Worm (Caenorhabditis elegans) whole organism, L2 larva: ENCODE measurements around the gene rom-2.

ENCODE experiments used
- C34F6.9 ChIP-seq: fragments of 150-350 bp; optimal IDR thresholded peaks from 2 replicates; lab custom pipeline; 2014; ENCODE audit warnings: missing biosample characterization, missing genetic modification characterization
- R02D3.7 ChIP-seq: fragments of 150-350 bp; optimal IDR thresholded peaks from 2 replicates; lab custom pipeline; 2014; ENCODE audit warnings: missing biosample characterization, missing genetic modification characterization
- alr-1 ChIP-seq: fragments of 150-350 bp; optimal IDR thresholded peaks from 2 replicates; lab custom pipeline; 2014; ENCODE audit warnings: missing biosample characterization, missing genetic modification characterization
- blmp-1 ChIP-seq: sonication (generic microtip); optimal IDR thresholded peaks from 2 replicates; lab custom pipeline; 2017; ENCODE audit warnings: missing genetic modification characterization, mild to moderate bottlenecking, missing compliant biosample characterization, antibody characterized with exemption, moderate library complexity; ENCODE audit not compliant: insufficient read depth
- ceh-82 ChIP-seq: fragments of 150-350 bp; optimal IDR thresholded peaks from 2 replicates; lab custom pipeline; 2014; ENCODE audit warnings: missing biosample characterization, missing genetic modification characterization
- dmd-4 ChIP-seq: sonication (generic microtip); optimal IDR thresholded peaks from 2 replicates; lab custom pipeline; 2017; ENCODE audit warnings: missing biosample characterization, missing genetic modification characterization
- elt-1 ChIP-seq: fragments of 150-350 bp; optimal IDR thresholded peaks from 2 replicates; lab custom pipeline; 2014; ENCODE audit warnings: missing biosample characterization, missing genetic modification characterization
- lsy-2 ChIP-seq, 2 experiments: fragments of 150-350 bp in 1 of 2; sonication (generic microtip) in 1 of 2; optimal IDR thresholded peaks; 2 replicates each; lab custom pipeline; 2014 to 2017; ENCODE audit warnings: missing biosample characterization in 2 of 2, missing genetic modification characterization in 2 of 2
- mab-5 ChIP-seq: fragments of 150-350 bp; optimal IDR thresholded peaks from 2 replicates; lab custom pipeline; 2014; ENCODE audit warnings: missing biosample characterization, missing genetic modification characterization
- nhr-11 ChIP-seq: fragments of 150-350 bp; optimal IDR thresholded peaks from 2 replicates; lab custom pipeline; 2014; ENCODE audit warnings: missing biosample characterization, missing genetic modification characterization
- nhr-23 ChIP-seq: fragments of 150-350 bp; optimal IDR thresholded peaks from 2 replicates; lab custom pipeline; 2014; ENCODE audit warnings: missing biosample characterization, missing genetic modification reagents, missing genetic modification characterization
- nhr-25 ChIP-seq: fragments of 150-350 bp; sonication (generic microtip); optimal IDR thresholded peaks from 3 replicates; lab custom pipeline; 2014; ENCODE audit warnings: missing biosample characterization, missing genetic modification characterization
- nhr-77 ChIP-seq: fragments of 150-350 bp; optimal IDR thresholded peaks from 2 replicates; lab custom pipeline; 2014; ENCODE audit warnings: missing biosample characterization, missing genetic modification characterization
- skn-1 ChIP-seq: sonication (generic microtip); optimal IDR thresholded peaks from 2 replicates; lab custom pipeline; 2017; ENCODE audit warnings: missing biosample characterization, missing genetic modification characterization
- sma-9 ChIP-seq, 2 experiments: fragments of 150-350 bp in 1 of 2; sonication (generic microtip) in 1 of 2; optimal IDR thresholded peaks; 2 replicates each; lab custom pipeline; 2014 to 2016; ENCODE audit warnings: missing genetic modification characterization in 2 of 2, mild to moderate bottlenecking in 1 of 2, missing biosample characterization in 1 of 2, missing compliant biosample characterization in 1 of 2, missing genetic modification reagents in 1 of 2, moderate library complexity in 1 of 2
- unc-39 ChIP-seq: fragments of 150-350 bp; optimal IDR thresholded peaks from 2 replicates; lab custom pipeline; 2014; ENCODE audit warnings: missing biosample characterization, missing genetic modification characterization
- ztf-1 ChIP-seq: fragments of 200-800 bp; sonication (Bioruptor generic); conservative IDR thresholded peaks from 2 replicates; pipeline ENCODE4 v1.3.6; 2022; ENCODE audit warnings: missing genetic modification characterization, missing compliant biosample characterization
- ztf-4 ChIP-seq: fragments of 150-350 bp; optimal IDR thresholded peaks from 2 replicates; lab custom pipeline; 2014; ENCODE audit warnings: missing biosample characterization, missing genetic modification characterization

The rom-2 gene

ce11 chrIII:9546016-9546659 is 49.3 kb downstream of the rom-2 start, which contains the start of gene unc-16 (continued):
- no peak for TF ChIP-seq blmp-1
- TF ChIP-seq mab-5 (tag; lab: Kevin White, UChicago): peak; percentile 80
- TF ChIP-seq unc-39 (tag; lab: Kevin White, UChicago): no peak
- TF ChIP-seq dmd-4 (tag; lab: Kevin White, UChicago): no peak
- TF ChIP-seq nhr-11 (tag; lab: Kevin White, UChicago): no peak
- TF ChIP-seq nhr-25: peak; percentile 84
- TF ChIP-seq elt-1 (tag; lab: Kevin White, UChicago): no peak
- no peak for TF ChIP-seq R02D3.7 (tag; lab: Kevin White, UChicago)
- no peak for TF ChIP-seq nhr-23 (tag; lab: Kevin White, UChicago)
- TF ChIP-seq ztf-4 (tag; lab: Kevin White, UChicago): peak; percentile 62
- no peak for TF ChIP-seq alr-1 (tag; lab: Kevin White, UChicago)
- no peak for TF ChIP-seq skn-1
- TF ChIP-seq C34F6.9 (tag; lab: Kevin White, UChicago): peak; percentile 98
- peak; percentile 78 for TF ChIP-seq sma-9 (GFP tag; optimal IDR thresholded peaks at IDR 0.05; lab: Kevin White, UChicago)
- TF ChIP-seq sma-9 (tag; optimal IDR thresholded peaks at IDR 0.05; lab: Kevin White, UChicago): no peak

DNA sequence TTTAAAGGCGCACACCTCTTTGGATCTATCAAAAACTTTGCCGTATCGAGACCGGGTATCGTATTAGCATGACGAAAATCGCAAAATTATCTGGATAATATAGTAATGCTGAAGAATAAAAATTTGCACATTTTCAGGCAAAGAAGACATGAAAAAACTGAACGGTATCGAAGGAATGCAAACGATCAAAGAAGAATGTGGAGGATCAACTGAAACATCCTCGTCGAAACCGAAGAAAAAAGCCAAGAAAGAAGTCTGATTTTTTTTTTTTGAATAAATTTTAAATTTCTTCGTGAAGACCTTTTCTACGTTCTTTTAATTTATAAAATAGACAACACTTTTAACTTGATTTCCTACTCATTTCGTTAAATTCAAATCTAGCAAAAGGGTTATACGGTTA is 50.6 kb downstream of the rom-2 start, which contains the start of gene ZK1098.12:
ZK1098.12 (plus strand) TSS at position 301 of the 400 bp plus-strand sequence.
- TF ChIP-seq lsy-2 (tag; optimal IDR thresholded peaks at IDR 0.05; lab: Kevin White, UChicago) (peak in 1 of 2 experiments; percentile 14), ceh-82 (tag; lab: Kevin White, UChicago) (no peak)

ce11 chrIII:9544125-9544524 is 51.3 kb downstream of the rom-2 start, which contains the start of gene ZK1098.9:
Gene ZK1098.9, plus strand, starts transcription at chrIII:9544425.
- TF ChIP-seq ztf-1 (GFP tag; lab: Robert Waterston, UW) (no peak), mab-5 (tag; lab: Kevin White, UChicago) (no peak), skn-1 (no peak), nhr-77 (tag; lab: Kevin White, UChicago) (no peak), elt-1 (tag; lab: Kevin White, UChicago) (no peak)
